Worm (Caenorhabditis elegans) whole organism, early embryonic: ENCODE results near the gene C11D2.4.
A peak's percentile ranks its signal among the peaks of the same experiment; 100 is the strongest.

Experiments
- B0310.2 ChIP-seq: sonication (generic microtip); optimal IDR thresholded peaks from 2 replicates; lab custom pipeline; 2016; ENCODE audit warnings: mild to moderate bottlenecking, missing genetic modification characterization, missing compliant biosample characterization
- F13C5.2 ChIP-seq: sonication (generic microtip); optimal IDR thresholded peaks from 2 replicates; lab custom pipeline; 2017; ENCODE audit warnings: mild to moderate bottlenecking, missing genetic modification characterization, inconsistent platforms, missing compliant biosample characterization
- aly-1 ChIP-seq: sonication (generic microtip); optimal IDR thresholded peaks from 2 replicates; lab custom pipeline; 2016; ENCODE audit warnings: missing genetic modification characterization, missing compliant biosample characterization
- ama-1 ChIP-seq: fragments of 150-350 bp; optimal IDR thresholded peaks from 2 replicates; lab custom pipeline; 2014
- ceh-13 ChIP-seq: fragments of 200-800 bp; sonication (Bioruptor generic); optimal IDR thresholded peaks from 2 replicates; lab custom pipeline; 2018; ENCODE audit warnings: mild to moderate bottlenecking, missing genetic modification characterization, missing compliant biosample characterization
- ceh-36 ChIP-seq: sonication (generic microtip); optimal IDR thresholded peaks from 2 replicates; lab custom pipeline; 2016; ENCODE audit warnings: missing genetic modification characterization, inconsistent platforms, missing compliant biosample characterization
- ets-7 ChIP-seq: sonication (generic microtip); optimal IDR thresholded peaks from 2 replicates; lab custom pipeline; 2016; ENCODE audit warnings: missing genotype, missing genetic modification characterization, missing compliant biosample characterization
- flt-1 ChIP-seq: fragments of 200-800 bp; sonication (Bioruptor generic); IDR thresholded peaks from 2 replicates; pipeline ENCODE4 v1.3.6; 2022; ENCODE audit warnings: missing genetic modification characterization, missing compliant biosample characterization
- hmbx-1 ChIP-seq: sonication (generic microtip); optimal IDR thresholded peaks from 2 replicates; lab custom pipeline; 2016; ENCODE audit warnings: mild to moderate bottlenecking, missing genetic modification characterization, missing compliant biosample characterization
- hmg-4 ChIP-seq: fragments of 200-800 bp; sonication (Bioruptor generic); optimal IDR thresholded peaks from 2 replicates; lab custom pipeline; 2018; ENCODE audit warnings: mild to moderate bottlenecking, missing genetic modification characterization, missing compliant biosample characterization
- hnd-1 ChIP-seq: sonication (generic microtip); optimal IDR thresholded peaks from 2 replicates; lab custom pipeline; 2016; ENCODE audit warnings: missing genetic modification characterization, missing compliant biosample characterization
- pes-1 ChIP-seq: fragments of 200-800 bp; sonication (Bioruptor generic); IDR thresholded peaks from 2 replicates; pipeline ENCODE4 v1.3.6; 2022; ENCODE audit warnings: missing genetic modification reagents, missing genetic modification characterization, missing compliant biosample characterization
- scrt-1 ChIP-seq: fragments of 200-800 bp; sonication (Bioruptor generic); IDR thresholded peaks from 2 replicates; pipeline ENCODE4 v1.3.6; 2022; ENCODE audit warnings: missing genetic modification characterization, missing compliant biosample characterization
- sea-1 ChIP-seq: fragments of 200-800 bp; sonication (Bioruptor generic); conservative IDR thresholded peaks from 2 replicates; pipeline ENCODE4 v1.3.6; 2022; ENCODE audit warnings: missing genetic modification characterization, missing compliant biosample characterization
- tbx-11 ChIP-seq: fragments of 200-800 bp; sonication (Bioruptor generic); IDR thresholded peaks from 2 replicates; pipeline ENCODE4 v1.3.6; 2022; ENCODE audit warnings: missing genetic modification characterization, missing compliant biosample characterization
- tbx-37 ChIP-seq: fragments of 200-800 bp; sonication (Bioruptor generic); conservative IDR thresholded peaks from 2 replicates; pipeline ENCODE4 v1.3.6; 2022; ENCODE audit warnings: missing genetic modification reagents, missing genetic modification characterization, missing compliant biosample characterization
- tra-4 ChIP-seq: sonication (generic microtip); optimal IDR thresholded peaks from 2 replicates; lab custom pipeline; 2017; ENCODE audit warnings: missing genetic modification characterization, missing compliant biosample characterization

Gene C11D2.4

ce11 chrIV:6156833-6157232 is at the start of gene C11D2.4:
Gene C11D2.4 (minus strand): TSS chrIV:6156960.
- TF ChIP-seq pes-1 (GFP tag; lab: Robert Waterston, UW): no peak
- no peak for TF ChIP-seq tbx-37 (GFP tag; lab: Robert Waterston, UW)
- TF ChIP-seq scrt-1: no peak
- no peak for TF ChIP-seq hmg-4 (GFP tag; lab: Kevin White, UChicago)
- no peak for TF ChIP-seq aly-1 (tag; lab: Kevin White, UChicago)
- no peak for TF ChIP-seq ceh-36 (tag; lab: Kevin White, UChicago)
- no peak for TF ChIP-seq hmbx-1 (tag; lab: Kevin White, UChicago)
- no peak for TF ChIP-seq B0310.2 (tag; lab: Kevin White, UChicago)
- no peak for TF ChIP-seq F13C5.2
- no peak for TF ChIP-seq ets-7
- no peak for TF ChIP-seq sea-1 (GFP tag; lab: Robert Waterston, UW)
- TF ChIP-seq hnd-1 (tag; lab: Kevin White, UChicago): no peak
- TF ChIP-seq ama-1 (lab: Kevin White, UChicago): no peak
- no peak for TF ChIP-seq tbx-11
- TF ChIP-seq ceh-13 (GFP tag; lab: Kevin White, UChicago): no peak
- TF ChIP-seq flt-1 (GFP tag; lab: Robert Waterston, UW): no peak
- TF ChIP-seq tra-4: no peak

ce11 chrIV:6206294-6206776 is 49.6 kb upstream of the C11D2.4 start, which contains the start of gene C49A9.10:
Gene C49A9.10 (minus strand): TSS chrIV:6206344.
- TF ChIP-seq hmbx-1 (tag; lab: Kevin White, UChicago) (no peak), flt-1 (GFP tag; lab: Robert Waterston, UW) (peak; percentile 10; the same call in 1 of the 2 replicates), scrt-1 (0 out of 2 replicates have a peak, but pooled peaks have one; percentile 23), B0310.2 (tag; lab: Kevin White, UChicago) (no peak), pes-1 (GFP tag; lab: Robert Waterston, UW) (peak; percentile 74; the same call in 1 of the 2 replicates), tra-4 (no peak), tbx-37 (GFP tag; lab: Robert Waterston, UW) (peak; percentile 90), F13C5.2 (peak; percentile 35), ama-1 (lab: Kevin White, UChicago) (no peak), tbx-11 (no peak), sea-1 (GFP tag; lab: Robert Waterston, UW) (no peak), hnd-1 (tag; lab: Kevin White, UChicago) (no peak), hmg-4 (GFP tag; lab: Kevin White, UChicago) (no peak), ceh-36 (tag; lab: Kevin White, UChicago) (no peak), ceh-13 (GFP tag; lab: Kevin White, UChicago) (no peak), ets-7 (no peak), aly-1 (tag; lab: Kevin White, UChicago) (no peak)

ce11 chrIV:6201769-6202168 is 45.0 kb upstream of the C11D2.4 start, which contains the start of gene tkr-2:
Gene tkr-2 (plus strand): TSS chrIV:6202069.
- TF ChIP-seq aly-1 (tag; lab: Kevin White, UChicago) (no peak), pes-1 (GFP tag; lab: Robert Waterston, UW) (no peak), hmbx-1 (tag; lab: Kevin White, UChicago) (no peak)

ce11 chrIV:6200249-6200648 is 43.5 kb upstream of the C11D2.4 start:
- TF ChIP-seq sea-1 (GFP tag; lab: Robert Waterston, UW) (no peak), ceh-36 (tag; lab: Kevin White, UChicago) (no peak)

ce11 chrIV:6187160-6187559 is 30.4 kb upstream of the C11D2.4 start:
- TF ChIP-seq hmg-4 (GFP tag; lab: Kevin White, UChicago) (no peak), hmbx-1 (tag; lab: Kevin White, UChicago) (no peak), ama-1 (lab: Kevin White, UChicago) (no peak), ets-7 (no peak), F13C5.2 (no peak), ceh-36 (tag; lab: Kevin White, UChicago) (no peak), pes-1 (GFP tag; lab: Robert Waterston, UW) (no peak), tbx-37 (GFP tag; lab: Robert Waterston, UW) (no peak), hnd-1 (tag; lab: Kevin White, UChicago) (no peak), ceh-13 (GFP tag; lab: Kevin White, UChicago) (no peak), scrt-1 (no peak), B0310.2 (tag; lab: Kevin White, UChicago) (no peak)

- no peak for TF ChIP-seq sea-1 (GFP tag; lab: Robert Waterston, UW)
- no peak for TF ChIP-seq hmbx-1 (tag; lab: Kevin White, UChicago)
- no peak for TF ChIP-seq ets-7
- TF ChIP-seq flt-1 (GFP tag; lab: Robert Waterston, UW): no peak
- no peak for TF ChIP-seq tbx-37 (GFP tag; lab: Robert Waterston, UW)
- no peak for TF ChIP-seq tra-4
- TF ChIP-seq F13C5.2: no peak
- TF ChIP-seq ceh-36 (tag; lab: Kevin White, UChicago): no peak
- no peak for TF ChIP-seq B0310.2 (tag; lab: Kevin White, UChicago)
- no peak for TF ChIP-seq hnd-1 (tag; lab: Kevin White, UChicago)
Observed at ce11 chrIV:6185578-6185977, 28.8 kb upstream of the C11D2.4 start, which contains the start of gene asp-9. Gene asp-9 (plus strand): TSS chrIV:6185889.

ce11 chrIV:6183757-6184156 is 27.0 kb upstream of the C11D2.4 start, which contains the start of gene unc-77:
Gene unc-77 (minus strand): TSS chrIV:6183857.
- no peak for TF ChIP-seq flt-1 (GFP tag; lab: Robert Waterston, UW)
- TF ChIP-seq sea-1 (GFP tag; lab: Robert Waterston, UW): no peak
- no peak for TF ChIP-seq ceh-36 (tag; lab: Kevin White, UChicago)
- TF ChIP-seq hmbx-1 (tag; lab: Kevin White, UChicago): no peak
- TF ChIP-seq tbx-37 (GFP tag; lab: Robert Waterston, UW): no peak
- TF ChIP-seq ceh-13 (GFP tag; lab: Kevin White, UChicago): no peak
- TF ChIP-seq pes-1 (GFP tag; lab: Robert Waterston, UW): no peak
- no peak for TF ChIP-seq tra-4
- no peak for TF ChIP-seq F13C5.2
